Worm (Caenorhabditis elegans): ENCODE measurements around the gene rml-3.

DNA sequence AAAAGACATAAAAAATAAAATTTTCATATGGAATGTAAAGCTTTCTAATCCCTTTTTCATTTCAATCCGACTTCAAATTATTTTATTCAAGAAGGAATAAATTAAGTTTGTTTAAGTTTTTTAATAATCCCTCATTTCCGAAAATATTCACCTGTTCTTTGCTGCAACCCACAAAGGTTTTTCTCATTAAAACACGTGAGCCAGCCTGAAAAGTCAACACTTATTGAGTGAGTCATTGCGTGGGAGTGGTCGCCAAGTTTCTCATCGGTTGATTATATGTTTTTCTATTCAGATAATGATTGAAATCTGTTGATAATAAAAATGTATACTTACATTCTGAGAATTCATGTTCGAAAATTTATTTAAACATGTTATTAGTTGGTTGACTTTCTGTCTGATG is 6.6 kb upstream of the rml-3 start:
- TF ChIP-seq him-1 (tag; optimal IDR thresholded peaks at IDR 0.05) (no peak), W03F9.2 (tag; optimal IDR thresholded peaks at IDR 0.05) (no peak)

All from whole organism, L4/young adult.